Fruit fly (Drosophila melanogaster) whole organism: Measurements from ENCODE around the gene Or65b.

ENCODE experiments used
- CG8478 ChIP-seq: fragments of >200 bp; optimal IDR thresholded peaks from 2 replicates; lab custom pipeline; 2018; ENCODE audit warnings: inconsistent platforms
- pan ChIP-seq: fragments of >200 bp; optimal IDR thresholded peaks from 2 replicates; lab custom pipeline; 2017
- psq ChIP-seq: fragments of >200 bp; optimal IDR thresholded peaks from 2 replicates; lab custom pipeline; 2017
- usp ChIP-seq: fragments of >200 bp; optimal IDR thresholded peaks from 2 replicates; lab custom pipeline; 2017; ENCODE audit warnings: missing biosample characterization, missing genetic modification characterization, mixed read lengths

dm6 chr3L:6369638-6370195 is 44.3 kb downstream of the Or65b start:
- TF ChIP-seq CG8478 (lab: Kevin White, UChicago) (no peak), usp (no peak), pan (lab: Kevin White, UChicago) (no peak), psq (no peak)
